Worm (Caenorhabditis elegans) whole organism, midembryonic: ENCODE measurements around the gene lnkn-1.

ENCODE experiments used
- T22C8.4 ChIP-seq: fragments of 200-800 bp; sonication (Bioruptor generic); IDR thresholded peaks from 2 replicates; pipeline ENCODE4 v1.3.6; 2022; ENCODE audit warnings: missing genetic modification characterization, missing compliant biosample characterization
- cog-1 ChIP-seq: sonication (generic microtip); optimal IDR thresholded peaks from 2 replicates; lab custom pipeline; 2016; ENCODE audit warnings: missing genetic modification characterization, missing compliant biosample characterization
- flt-1 ChIP-seq: fragments of 200-800 bp; sonication (Bioruptor generic); IDR thresholded peaks from 2 replicates; pipeline ENCODE4 v1.3.6; 2022; ENCODE audit warnings: missing genetic modification characterization, missing compliant biosample characterization
- tab-1 ChIP-seq: fragments of 200-800 bp; sonication (Bioruptor generic); IDR thresholded peaks from 2 replicates; pipeline ENCODE4 v1.3.6; 2022; ENCODE audit warnings: missing genetic modification characterization, missing compliant biosample characterization
- ztf-23 ChIP-seq: fragments of 200-800 bp; sonication (Bioruptor generic); IDR thresholded peaks from 2 replicates; pipeline ENCODE4 v1.3.6; 2022; ENCODE audit warnings: missing genetic modification reagents, missing genetic modification characterization, missing compliant biosample characterization
- ztf-29 ChIP-seq: fragments of 200-800 bp; sonication (Bioruptor generic); IDR thresholded peaks from 2 replicates; pipeline ENCODE4 v1.3.6; 2022; ENCODE audit warnings: missing genetic modification reagents, missing genetic modification characterization, missing compliant biosample characterization

DNA sequence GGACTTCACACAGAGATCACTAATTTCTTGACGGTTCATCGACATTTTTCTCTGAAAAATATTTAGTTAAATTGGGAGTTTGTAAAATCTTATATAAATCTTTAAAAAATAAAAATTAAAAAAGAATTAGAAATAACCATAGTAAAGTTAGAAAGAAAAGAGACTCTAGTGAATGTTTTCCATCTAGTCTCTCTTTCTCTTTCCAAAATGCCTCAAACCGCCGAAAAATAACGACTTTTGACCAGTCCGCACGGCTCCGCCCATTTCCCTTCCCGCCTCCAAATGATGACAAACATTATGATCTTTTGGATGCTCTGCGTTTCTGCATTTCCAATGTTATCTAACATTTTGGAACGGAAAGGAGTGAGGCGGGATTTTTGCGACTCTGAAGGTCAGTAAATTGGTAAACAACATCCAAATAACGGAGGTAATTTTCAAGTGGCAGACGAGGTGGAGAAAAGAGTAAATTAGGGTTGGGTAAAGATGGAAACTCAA is 33.3 kb downstream of the lnkn-1 start, which contains the start of gene glb-1:
- TF ChIP-seq ztf-29 (GFP tag; lab: Robert Waterston, UW), result no peak
- TF ChIP-seq cog-1 (tag; lab: Kevin White, UChicago), result no peak
- no peak for TF ChIP-seq tab-1
- TF ChIP-seq T22C8.4, result no peak
- no peak for TF ChIP-seq flt-1
- no peak for TF ChIP-seq ztf-23 (GFP tag; lab: Robert Waterston, UW)
